Worm (Caenorhabditis elegans): Measurements from ENCODE around the gene fars-3.

Gene fars-3

DNA sequence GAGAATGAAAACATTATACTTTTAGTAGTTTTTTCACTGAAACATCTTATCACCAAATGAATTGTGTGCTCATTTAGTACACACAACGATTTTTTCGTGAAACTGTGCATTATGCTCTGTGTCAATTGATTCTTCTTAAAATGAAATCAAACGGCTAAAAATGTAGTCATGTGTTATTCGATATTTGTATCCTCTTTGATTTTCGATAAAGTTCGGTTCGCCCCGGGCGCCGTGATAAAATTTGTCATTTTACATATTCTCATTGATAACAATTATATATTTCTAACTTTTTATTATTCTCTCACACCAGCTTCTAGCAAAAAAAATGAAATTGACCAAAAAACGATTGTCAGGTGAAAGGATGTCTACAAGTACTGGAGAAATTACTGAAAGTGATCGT, 50.1 kb downstream of the fars-3 start, which contains the start of gene ctg-2:
TSS of gene ctg-2 (plus strand) at position 326 of the 400 bp plus-strand sequence.
- TF ChIP-seq unc-62 (GFP tag; optimal IDR thresholded peaks at IDR 0.05), result no peak

ce11 chrII:8515521-8515920, 50.9 kb downstream of the fars-3 start:
- TF ChIP-seq unc-62 (GFP tag; optimal IDR thresholded peaks at IDR 0.05), result no peak
